Worm (Caenorhabditis elegans) whole organism, early embryonic: Measurements from ENCODE around the gene rsp-7.

Experiments used
- B0310.2 ChIP-seq: sonication (generic microtip); optimal IDR thresholded peaks from 2 replicates; lab custom pipeline; 2016; ENCODE audit warnings: mild to moderate bottlenecking, missing genetic modification characterization, missing compliant biosample characterization
- F13C5.2 ChIP-seq: sonication (generic microtip); optimal IDR thresholded peaks from 2 replicates; lab custom pipeline; 2017; ENCODE audit warnings: mild to moderate bottlenecking, missing genetic modification characterization, inconsistent platforms, missing compliant biosample characterization
- aly-1 ChIP-seq: sonication (generic microtip); optimal IDR thresholded peaks from 2 replicates; lab custom pipeline; 2016; ENCODE audit warnings: missing genetic modification characterization, missing compliant biosample characterization
- ama-1 ChIP-seq: fragments of 150-350 bp; optimal IDR thresholded peaks from 2 replicates; lab custom pipeline; 2014
- ceh-13 ChIP-seq: fragments of 200-800 bp; sonication (Bioruptor generic); optimal IDR thresholded peaks from 2 replicates; lab custom pipeline; 2018; ENCODE audit warnings: mild to moderate bottlenecking, missing genetic modification characterization, missing compliant biosample characterization
- ceh-36 ChIP-seq: sonication (generic microtip); optimal IDR thresholded peaks from 2 replicates; lab custom pipeline; 2016; ENCODE audit warnings: missing genetic modification characterization, inconsistent platforms, missing compliant biosample characterization
- ets-7 ChIP-seq: sonication (generic microtip); optimal IDR thresholded peaks from 2 replicates; lab custom pipeline; 2016; ENCODE audit warnings: missing genotype, missing genetic modification characterization, missing compliant biosample characterization
- flt-1 ChIP-seq: fragments of 200-800 bp; sonication (Bioruptor generic); IDR thresholded peaks from 2 replicates; pipeline ENCODE4 v1.3.6; 2022; ENCODE audit warnings: missing genetic modification characterization, missing compliant biosample characterization
- hmbx-1 ChIP-seq: sonication (generic microtip); optimal IDR thresholded peaks from 2 replicates; lab custom pipeline; 2016; ENCODE audit warnings: mild to moderate bottlenecking, missing genetic modification characterization, missing compliant biosample characterization
- hmg-4 ChIP-seq: fragments of 200-800 bp; sonication (Bioruptor generic); optimal IDR thresholded peaks from 2 replicates; lab custom pipeline; 2018; ENCODE audit warnings: mild to moderate bottlenecking, missing genetic modification characterization, missing compliant biosample characterization
- hnd-1 ChIP-seq: sonication (generic microtip); optimal IDR thresholded peaks from 2 replicates; lab custom pipeline; 2016; ENCODE audit warnings: missing genetic modification characterization, missing compliant biosample characterization
- pes-1 ChIP-seq: fragments of 200-800 bp; sonication (Bioruptor generic); IDR thresholded peaks from 2 replicates; pipeline ENCODE4 v1.3.6; 2022; ENCODE audit warnings: missing genetic modification reagents, missing genetic modification characterization, missing compliant biosample characterization
- scrt-1 ChIP-seq: fragments of 200-800 bp; sonication (Bioruptor generic); IDR thresholded peaks from 2 replicates; pipeline ENCODE4 v1.3.6; 2022; ENCODE audit warnings: missing genetic modification characterization, missing compliant biosample characterization
- sea-1 ChIP-seq: fragments of 200-800 bp; sonication (Bioruptor generic); conservative IDR thresholded peaks from 2 replicates; pipeline ENCODE4 v1.3.6; 2022; ENCODE audit warnings: missing genetic modification characterization, missing compliant biosample characterization
- tbx-11 ChIP-seq: fragments of 200-800 bp; sonication (Bioruptor generic); IDR thresholded peaks from 2 replicates; pipeline ENCODE4 v1.3.6; 2022; ENCODE audit warnings: missing genetic modification characterization, missing compliant biosample characterization
- tbx-37 ChIP-seq: fragments of 200-800 bp; sonication (Bioruptor generic); conservative IDR thresholded peaks from 2 replicates; pipeline ENCODE4 v1.3.6; 2022; ENCODE audit warnings: missing genetic modification reagents, missing genetic modification characterization, missing compliant biosample characterization
- tra-4 ChIP-seq: sonication (generic microtip); optimal IDR thresholded peaks from 2 replicates; lab custom pipeline; 2017; ENCODE audit warnings: missing genetic modification characterization, missing compliant biosample characterization

Gene rsp-7

ce11 chrII:10646901-10647566, 12.0 kb upstream of the rsp-7 start, which contains the start of gene M28.10:
Gene M28.10 (plus strand): TSS chrII:10647516.
- TF ChIP-seq aly-1 (no peak), scrt-1 (no peak), ceh-36 (tag; lab: Kevin White, UChicago) (no peak), F13C5.2 (tag; lab: Kevin White, UChicago) (no peak), hnd-1 (tag; lab: Kevin White, UChicago) (no peak), ceh-13 (GFP tag; lab: Kevin White, UChicago) (no peak), hmg-4 (GFP tag; lab: Kevin White, UChicago) (no peak), hmbx-1 (no peak), tbx-37 (no peak), tbx-11 (GFP tag; lab: Robert Waterston, UW) (no peak), ama-1 (no peak), tra-4 (tag; lab: Kevin White, UChicago) (no peak), ets-7 (tag; lab: Kevin White, UChicago) (no peak), flt-1 (GFP tag; lab: Robert Waterston, UW) (no peak), sea-1 (no peak), pes-1 (GFP tag; lab: Robert Waterston, UW) (no peak), B0310.2 (tag; lab: Kevin White, UChicago) (no peak)

ce11 chrII:10652112-10652511, 6.9 kb upstream of the rsp-7 start, which contains the start of gene nphp-1:
Gene nphp-1 (minus strand): TSS chrII:10652256.
- TF ChIP-seq pes-1 (GFP tag; lab: Robert Waterston, UW): no peak

ce11 chrII:10653559-10653958, 5.4 kb upstream of the rsp-7 start:
- TF ChIP-seq hmbx-1 (no peak), tra-4 (tag; lab: Kevin White, UChicago) (no peak), sea-1 (no peak), pes-1 (GFP tag; lab: Robert Waterston, UW) (no peak), tbx-37 (no peak), hnd-1 (tag; lab: Kevin White, UChicago) (no peak), aly-1 (no peak), B0310.2 (tag; lab: Kevin White, UChicago) (no peak)

- TF ChIP-seq hmg-4 (GFP tag; lab: Kevin White, UChicago) (no peak), F13C5.2 (tag; lab: Kevin White, UChicago) (no peak), hnd-1 (tag; lab: Kevin White, UChicago) (no peak), tra-4 (tag; lab: Kevin White, UChicago) (no peak), hmbx-1 (no peak), flt-1 (GFP tag; lab: Robert Waterston, UW) (no peak), sea-1 (no peak), ceh-36 (tag; lab: Kevin White, UChicago) (no peak)
Measured at ce11 chrII:10654435-10654834, 4.6 kb upstream of the rsp-7 start.

ce11 chrII:10656395-10656794, 2.6 kb upstream of the rsp-7 start:
- TF ChIP-seq ets-7 (tag; lab: Kevin White, UChicago) (no peak), B0310.2 (tag; lab: Kevin White, UChicago) (no peak), ceh-36 (tag; lab: Kevin White, UChicago) (no peak), scrt-1 (no peak), tbx-37 (no peak), ama-1 (no peak), aly-1 (no peak), ceh-13 (GFP tag; lab: Kevin White, UChicago) (no peak), flt-1 (GFP tag; lab: Robert Waterston, UW) (no peak), tbx-11 (GFP tag; lab: Robert Waterston, UW) (no peak), tra-4 (tag; lab: Kevin White, UChicago) (no peak)

ce11 chrII:10657632-10658108, 1.3 kb upstream of the rsp-7 start, which contains the start of gene lact-3:
Gene lact-3 (minus strand): TSS chrII:10657682.
- no peak for TF ChIP-seq ets-7 (tag; lab: Kevin White, UChicago)
- TF ChIP-seq tbx-37: no peak
- TF ChIP-seq ama-1: no peak
- no peak for TF ChIP-seq scrt-1
- no peak for TF ChIP-seq hmbx-1
- 0 out of 2 replicates have a peak, but pooled peaks have one; percentile 9 for TF ChIP-seq sea-1
- no peak for TF ChIP-seq pes-1 (GFP tag; lab: Robert Waterston, UW)
- TF ChIP-seq flt-1 (GFP tag; lab: Robert Waterston, UW): no peak

- TF ChIP-seq tra-4 (tag; lab: Kevin White, UChicago) (no peak), sea-1 (no peak), tbx-37 (no peak), aly-1 (no peak), ets-7 (tag; lab: Kevin White, UChicago) (no peak), ama-1 (no peak), ceh-36 (tag; lab: Kevin White, UChicago) (no peak), hmg-4 (GFP tag; lab: Kevin White, UChicago) (no peak), hmbx-1 (no peak), tbx-11 (GFP tag; lab: Robert Waterston, UW) (no peak), B0310.2 (tag; lab: Kevin White, UChicago) (no peak), pes-1 (GFP tag; lab: Robert Waterston, UW) (no peak), ceh-13 (GFP tag; lab: Kevin White, UChicago) (no peak), scrt-1 (no peak), flt-1 (GFP tag; lab: Robert Waterston, UW) (no peak), hnd-1 (tag; lab: Kevin White, UChicago) (no peak), F13C5.2 (tag; lab: Kevin White, UChicago) (no peak)
Measured at ce11 chrII:10659585-10659984, 579 bp downstream of the rsp-7 start.

ce11 chrII:10660892-10661291, 1.9 kb downstream of the rsp-7 start, which contains the start of gene marc-2:
Gene marc-2 (minus strand): TSS chrII:10660992.
- TF ChIP-seq B0310.2 (tag; lab: Kevin White, UChicago) (no peak), ama-1 (no peak), aly-1 (no peak), ceh-36 (tag; lab: Kevin White, UChicago) (no peak), hmbx-1 (no peak), tra-4 (tag; lab: Kevin White, UChicago) (no peak), F13C5.2 (tag; lab: Kevin White, UChicago) (no peak), hmg-4 (GFP tag; lab: Kevin White, UChicago) (no peak), ceh-13 (GFP tag; lab: Kevin White, UChicago) (no peak), hnd-1 (tag; lab: Kevin White, UChicago) (no peak), flt-1 (GFP tag; lab: Robert Waterston, UW) (no peak), ets-7 (tag; lab: Kevin White, UChicago) (no peak), sea-1 (no peak), tbx-37 (no peak), pes-1 (GFP tag; lab: Robert Waterston, UW) (no peak), tbx-11 (GFP tag; lab: Robert Waterston, UW) (no peak), scrt-1 (no peak)
